Worm (Caenorhabditis elegans) whole organism, L1 larva: ENCODE data around the gene twk-9.

ENCODE experiments used
- C04F5.9 ChIP-seq: sonication (generic microtip); optimal IDR thresholded peaks from 2 replicates; lab custom pipeline; 2016; ENCODE audit warnings: missing genetic modification characterization, missing compliant biosample characterization
- C16A3.4 ChIP-seq: fragments of 150-350 bp; optimal IDR thresholded peaks from 2 replicates; lab custom pipeline; 2014; ENCODE audit warnings: missing biosample characterization, missing genetic modification characterization
- C34B4.2 ChIP-seq: sonication (generic microtip); optimal IDR thresholded peaks from 2 replicates; lab custom pipeline; 2017; ENCODE audit warnings: mild to moderate bottlenecking, missing genetic modification characterization, missing compliant biosample characterization
- F16B12.6 ChIP-seq: fragments of 150-350 bp; optimal IDR thresholded peaks from 2 replicates; lab custom pipeline; 2014; ENCODE audit warnings: missing biosample characterization, missing genetic modification characterization
- aha-1 ChIP-seq: fragments of 150-350 bp; optimal IDR thresholded peaks from 2 replicates; lab custom pipeline; 2014; ENCODE audit warnings: missing biosample characterization, missing genetic modification characterization
- aly-2 ChIP-seq: fragments of 150-350 bp; optimal IDR thresholded peaks from 2 replicates; lab custom pipeline; 2014; ENCODE audit warnings: missing biosample characterization, missing genetic modification characterization
- ama-1 ChIP-seq: fragments of 150-350 bp; optimal IDR thresholded peaks from 2 replicates; lab custom pipeline; 2014
- blmp-1 ChIP-seq: fragments of 150-350 bp; optimal IDR thresholded peaks from 2 replicates; lab custom pipeline; 2014; ENCODE audit warnings: missing biosample characterization, missing genetic modification characterization
- ceh-88 ChIP-seq: fragments of 200-800 bp; sonication (Bioruptor generic); IDR thresholded peaks from 2 replicates; pipeline ENCODE4 v1.3.6; 2022; ENCODE audit warnings: missing genetic modification characterization, missing compliant biosample characterization
- dsc-1 ChIP-seq: sonication (generic microtip); optimal IDR thresholded peaks from 2 replicates; lab custom pipeline; 2016; ENCODE audit warnings: mild to moderate bottlenecking, missing genetic modification characterization, missing compliant biosample characterization
- efl-3 ChIP-seq: fragments of 200-800 bp; sonication (Bioruptor generic); optimal IDR thresholded peaks from 2 replicates; lab custom pipeline; 2018; ENCODE audit warnings: mild to moderate bottlenecking, missing genetic modification characterization, missing compliant biosample characterization
- elt-2 ChIP-seq: sonication (generic microtip); optimal IDR thresholded peaks from 2 replicates; lab custom pipeline; 2016; ENCODE audit warnings: missing genetic modification characterization, mild to moderate bottlenecking, inconsistent platforms, missing compliant biosample characterization, missing genetic modification reagents
- elt-3 ChIP-seq, 6 experiments: fragments of 150-350 bp in 1 of 6; sonication (generic microtip); optimal IDR thresholded peaks; 2 replicates each; lab custom pipeline; 2017 to 2018; ENCODE audit warnings: missing biosample characterization in 6 of 6, missing genetic modification characterization in 6 of 6, inconsistent platforms in 1 of 6
- fkh-4 ChIP-seq: sonication (generic microtip); optimal IDR thresholded peaks from 2 replicates; lab custom pipeline; 2016; ENCODE audit warnings: missing compliant biosample characterization, missing genetic modification characterization, borderline replicate concordance
- fos-1 ChIP-seq: fragments of 150-350 bp; optimal IDR thresholded peaks from 2 replicates; lab custom pipeline; 2014; ENCODE audit warnings: missing biosample characterization, missing genetic modification characterization
- grh-1 ChIP-seq: fragments of 200-800 bp; sonication (Bioruptor generic); IDR thresholded peaks from 2 replicates; pipeline ENCODE4 v1.3.6; 2022; ENCODE audit warnings: missing genetic modification reagents, missing genetic modification characterization, missing compliant biosample characterization
- hlh-4 ChIP-seq: sonication (generic microtip); optimal IDR thresholded peaks from 2 replicates; lab custom pipeline; 2016; ENCODE audit warnings: mild to moderate bottlenecking, missing genetic modification characterization, missing compliant biosample characterization
- hpl-2 ChIP-seq: fragments of 150-350 bp; optimal IDR thresholded peaks from 2 replicates; lab custom pipeline; 2014; ENCODE audit warnings: missing biosample characterization, missing genetic modification reagents, missing genetic modification characterization
- irx-1 ChIP-seq: sonication (generic microtip); optimal IDR thresholded peaks from 2 replicates; lab custom pipeline; 2016; ENCODE audit warnings: missing genetic modification characterization, missing compliant biosample characterization
- jun-1 ChIP-seq: fragments of 150-350 bp; optimal IDR thresholded peaks from 2 replicates; lab custom pipeline; 2014; ENCODE audit warnings: missing biosample characterization, missing genetic modification reagents, missing genetic modification characterization
- lin-15B ChIP-seq: fragments of 150-350 bp; sonication (generic microtip); optimal IDR thresholded peaks from 3 replicates; lab custom pipeline; 2014; ENCODE audit warnings: missing biosample characterization, missing genetic modification characterization
- lin-35 ChIP-seq, 2 experiments: fragments of 150-350 bp; optimal IDR thresholded peaks; 2 replicates each; lab custom pipeline; 2014; ENCODE audit warnings: missing biosample characterization in 2 of 2, missing genetic modification characterization in 2 of 2, missing genetic modification reagents in 2 of 2
- lin-39 ChIP-seq: fragments of 150-350 bp; optimal IDR thresholded peaks from 2 replicates; lab custom pipeline; 2014; ENCODE audit warnings: missing biosample characterization, missing genetic modification reagents, missing genetic modification characterization
- lir-3 ChIP-seq: sonication (generic microtip); optimal IDR thresholded peaks from 2 replicates; lab custom pipeline; 2016; ENCODE audit warnings: mild to moderate bottlenecking, missing genetic modification characterization, moderate library complexity, missing compliant biosample characterization; ENCODE audit not compliant: poor library complexity
- lsy-2 ChIP-seq, 2 experiments: fragments of 150-350 bp; optimal IDR thresholded peaks; 2 replicates each; lab custom pipeline; 2014; ENCODE audit warnings: missing biosample characterization in 2 of 2, missing genetic modification characterization in 2 of 2
- mdl-1 ChIP-seq, 2 experiments: fragments of 150-350 bp; optimal IDR thresholded peaks; 2 replicates each; lab custom pipeline; 2014 to 2017; ENCODE audit warnings: missing biosample characterization in 2 of 2, missing genetic modification characterization in 2 of 2, inconsistent platforms in 1 of 2
- mef-2 ChIP-seq: fragments of 150-350 bp; optimal IDR thresholded peaks from 2 replicates; lab custom pipeline; 2014; ENCODE audit warnings: missing biosample characterization, missing genetic modification characterization
- nhr-12 ChIP-seq: sonication (generic microtip); optimal IDR thresholded peaks from 2 replicates; lab custom pipeline; 2017; ENCODE audit warnings: missing biosample characterization, missing genetic modification characterization
- nhr-19 ChIP-seq: fragments of 200-800 bp; sonication (Bioruptor generic); conservative IDR thresholded peaks from 2 replicates; pipeline ENCODE4 v1.3.6; 2022; ENCODE audit warnings: missing genetic modification characterization, missing compliant biosample characterization
- nhr-20 ChIP-seq: sonication (generic microtip); optimal IDR thresholded peaks from 2 replicates; lab custom pipeline; 2016; ENCODE audit warnings: mild to moderate bottlenecking, missing genetic modification characterization, missing compliant biosample characterization
- nhr-47 ChIP-seq: sonication (generic microtip); optimal IDR thresholded peaks from 2 replicates; lab custom pipeline; 2016; ENCODE audit warnings: mild to moderate bottlenecking, missing genetic modification characterization, moderate library complexity, missing compliant biosample characterization
- nhr-84 ChIP-seq: sonication (generic microtip); optimal IDR thresholded peaks from 2 replicates; lab custom pipeline; 2017; ENCODE audit warnings: missing biosample characterization, missing genetic modification characterization
- nhr-90 ChIP-seq: sonication (generic microtip); optimal IDR thresholded peaks from 2 replicates; lab custom pipeline; 2016; ENCODE audit warnings: mild to moderate bottlenecking, missing genetic modification characterization, missing compliant biosample characterization; ENCODE audit not compliant: poor library complexity
- pax-3 ChIP-seq: fragments of 200-800 bp; sonication (Bioruptor generic); optimal IDR thresholded peaks from 2 replicates; lab custom pipeline; 2018; ENCODE audit warnings: mild to moderate bottlenecking, missing genetic modification characterization, moderate library complexity, missing compliant biosample characterization
- pqm-1 ChIP-seq: sonication (generic microtip); optimal IDR thresholded peaks from 3 replicates; lab custom pipeline; 2017; ENCODE audit warnings: missing biosample characterization, missing genetic modification characterization
- snpc-4 ChIP-seq: fragments of 150-350 bp; optimal IDR thresholded peaks from 2 replicates; lab custom pipeline; 2014; ENCODE audit warnings: missing biosample characterization, missing genetic modification characterization
- sup-37 ChIP-seq: fragments of 200-800 bp; sonication (Bioruptor generic); optimal IDR thresholded peaks from 2 replicates; lab custom pipeline; 2018; ENCODE audit warnings: mild to moderate bottlenecking, missing genetic modification characterization, missing compliant biosample characterization
- tbx-2 ChIP-seq: sonication (generic microtip); optimal IDR thresholded peaks from 2 replicates; lab custom pipeline; 2016; ENCODE audit warnings: missing genetic modification characterization, missing compliant biosample characterization
- zag-1 ChIP-seq: fragments of 150-350 bp; optimal IDR thresholded peaks from 2 replicates; lab custom pipeline; 2014; ENCODE audit warnings: missing biosample characterization, missing genetic modification characterization
- zip-4 ChIP-seq: fragments of 200-800 bp; sonication (Bioruptor generic); optimal IDR thresholded peaks from 2 replicates; lab custom pipeline; 2018; ENCODE audit warnings: mild to moderate bottlenecking, missing genetic modification characterization, moderate library complexity, missing compliant biosample characterization
- ztf-11 ChIP-seq, 2 experiments: sonication (generic microtip); optimal IDR thresholded peaks; 2 replicates each; lab custom pipeline; 2016 to 2017; ENCODE audit warnings: missing genetic modification characterization in 2 of 2, missing biosample characterization in 1 of 2, missing compliant biosample characterization in 1 of 2

twk-9 gene

ce11 chrIV:9737204-9737790 is 44.3 kb downstream of the twk-9 start, which contains the start of gene cka-1 (continued):
- TF ChIP-seq fkh-4 (tag; lab: Kevin White, UChicago) (no peak), ceh-88 (GFP tag; lab: Robert Waterston, UW) (no peak), efl-3 (GFP tag; lab: Kevin White, UChicago) (no peak), irx-1 (tag; lab: Kevin White, UChicago) (no peak), lir-3 (tag; lab: Kevin White, UChicago) (no peak), F16B12.6 (tag; lab: Kevin White, UChicago) (no peak), lin-39 (tag; lab: Kevin White, UChicago) (no peak), sup-37 (GFP tag; lab: Kevin White, UChicago) (no peak), elt-3 (tag; optimal IDR thresholded peaks at IDR 0.05; lab: Kevin White, UChicago) (peak in 1 of 6 experiments; percentile 48), jun-1 (no peak), ama-1 (lab: Kevin White, UChicago) (no peak), hpl-2 (GFP tag; lab: Kevin White, UChicago) (no peak), nhr-90 (tag; lab: Kevin White, UChicago) (peak; percentile 11), pax-3 (no peak), lsy-2 (tag; optimal IDR thresholded peaks at IDR 0.05; lab: Kevin White, UChicago) (peak in 1 of 2 experiments; percentile 62), lin-15B (tag; lab: Kevin White, UChicago) (no peak), nhr-12 (tag; lab: Kevin White, UChicago) (no peak), aly-2 (no peak), pqm-1 (tag; lab: Kevin White, UChicago) (no peak), aha-1 (tag; lab: Kevin White, UChicago) (no peak), mdl-1 (tag; optimal IDR thresholded peaks at IDR 0.05; lab: Kevin White, UChicago) (no peak), zag-1 (tag; lab: Kevin White, UChicago) (no peak), snpc-4 (tag; lab: Kevin White, UChicago) (no peak), C34B4.2 (no peak), elt-2 (tag; lab: Kevin White, UChicago) (peak; percentile 52), nhr-20 (peak; percentile 63), blmp-1 (no peak), grh-1 (GFP tag; lab: Robert Waterston, UW) (no peak), nhr-19 (GFP tag; lab: Robert Waterston, UW) (no peak), nhr-47 (tag; lab: Kevin White, UChicago) (no peak), ztf-11 (tag; optimal IDR thresholded peaks at IDR 0.05; lab: Kevin White, UChicago) (no peak), C04F5.9 (tag; lab: Kevin White, UChicago) (no peak)

ce11 chrIV:9738194-9738593 is 45.2 kb downstream of the twk-9 start, which contains the start of gene C28D4.10:
Gene C28D4.10, plus strand, starts transcription at chrIV:9738494.
- no peak for TF ChIP-seq nhr-20
- TF ChIP-seq nhr-84 (tag; lab: Kevin White, UChicago) = no peak
- TF ChIP-seq mef-2 (tag; lab: Kevin White, UChicago) = no peak
- no peak for TF ChIP-seq fkh-4 (tag; lab: Kevin White, UChicago)
- no peak for TF ChIP-seq C16A3.4 (tag; lab: Kevin White, UChicago)
- TF ChIP-seq lin-35 (GFP tag; optimal IDR thresholded peaks at IDR 0.05; lab: Kevin White, UChicago) = no peak
- TF ChIP-seq zip-4 (GFP tag; lab: Kevin White, UChicago) = no peak
- TF ChIP-seq lir-3 (tag; lab: Kevin White, UChicago) = no peak
- no peak for TF ChIP-seq blmp-1
- TF ChIP-seq fos-1 (tag; lab: Kevin White, UChicago) = no peak
- no peak for TF ChIP-seq hlh-4
- TF ChIP-seq tbx-2 (tag; lab: Kevin White, UChicago) = no peak
- no peak for TF ChIP-seq dsc-1 (tag; lab: Kevin White, UChicago)
- TF ChIP-seq grh-1 (GFP tag; lab: Robert Waterston, UW) = no peak
